Fruit fly (Drosophila melanogaster) whole organism, embryonic: ENCODE results near the gene CG5805.

ENCODE experiments used
- Abd-B ChIP-seq: fragments of 200-800 bp; sonication (Bioruptor generic); optimal IDR thresholded peaks from 2 replicates; lab custom pipeline; 2018; ENCODE audit warnings: missing biosample characterization, mild to moderate bottlenecking, missing genetic modification characterization, moderate library complexity
- Atf-2 ChIP-seq: fragments of 200-800 bp; sonication (Bioruptor generic); optimal IDR thresholded peaks from 2 replicates; lab custom pipeline; 2016; ENCODE audit warnings: missing biosample characterization, missing genetic modification characterization
- CG10431 ChIP-seq: fragments of 200-800 bp; sonication (Bioruptor generic); optimal IDR thresholded peaks from 3 replicates; lab custom pipeline; 2018; ENCODE audit warnings: missing biosample characterization, mild to moderate bottlenecking, missing genetic modification characterization
- CG10959 ChIP-seq: fragments of 200-800 bp; sonication (Bioruptor generic); IDR thresholded peaks from 2 replicates; pipeline ENCODE4 v1.3.6; 2022; ENCODE audit warnings: missing biosample characterization, missing genetic modification characterization
- CG11398 ChIP-seq: fragments of 200-800 bp; sonication (Bioruptor generic); optimal IDR thresholded peaks from 2 replicates; lab custom pipeline; 2016; ENCODE audit warnings: missing biosample characterization, missing genetic modification characterization
- CG12942 ChIP-seq: fragments of 200-800 bp; sonication (Bioruptor generic); optimal IDR thresholded peaks from 3 replicates; lab custom pipeline; 2016; ENCODE audit warnings: missing biosample characterization, missing genetic modification characterization
- CG13424 ChIP-seq: fragments of 200-800 bp; sonication (Bioruptor generic); optimal IDR thresholded peaks from 2 replicates; lab custom pipeline; 2019; ENCODE audit warnings: missing biosample characterization, mild to moderate bottlenecking, missing genetic modification characterization, moderate library complexity
- CG15696 ChIP-seq: fragments of 200-800 bp; sonication (Bioruptor generic); optimal IDR thresholded peaks from 2 replicates; lab custom pipeline; 2019; ENCODE audit warnings: missing biosample characterization, mild to moderate bottlenecking, missing genetic modification characterization, moderate library complexity
- CG1647 ChIP-seq: fragments of 200-800 bp; sonication (Bioruptor generic); optimal IDR thresholded peaks from 3 replicates; lab custom pipeline; 2016; ENCODE audit warnings: missing biosample characterization, missing genetic modification characterization
- CG17186 ChIP-seq: fragments of 200-800 bp; sonication (Bioruptor generic); optimal IDR thresholded peaks from 3 replicates; lab custom pipeline; 2017; ENCODE audit warnings: missing biosample characterization, missing genetic modification reagents, missing genetic modification characterization
- CG17568 ChIP-seq: fragments of 200-800 bp; sonication (Bioruptor generic); optimal IDR thresholded peaks from 2 replicates; lab custom pipeline; 2018; ENCODE audit warnings: missing biosample characterization, mild to moderate bottlenecking, missing genetic modification characterization, moderate library complexity
- CG1792 ChIP-seq: fragments of 200-800 bp; sonication (Bioruptor generic); optimal IDR thresholded peaks from 2 replicates; lab custom pipeline; 2016; ENCODE audit warnings: missing biosample characterization, missing genetic modification characterization
- CG2116 ChIP-seq: fragments of 200-800 bp; sonication (Bioruptor generic); optimal IDR thresholded peaks from 3 replicates; lab custom pipeline; 2018; ENCODE audit warnings: missing biosample characterization, mild to moderate bottlenecking, missing genetic modification characterization
- CG31388 ChIP-seq: fragments of 200-800 bp; sonication (Bioruptor generic); optimal IDR thresholded peaks from 2 replicates; lab custom pipeline; 2016; ENCODE audit warnings: missing biosample characterization, missing genetic modification characterization
- CG34422 ChIP-seq: fragments of 200-800 bp; sonication (Bioruptor generic); IDR thresholded peaks from 3 replicates; pipeline ENCODE4 v1.3.6; 2022; ENCODE audit warnings: missing biosample characterization, missing genetic modification characterization
- CG7271 ChIP-seq: fragments of 200-800 bp; sonication (Bioruptor generic); optimal IDR thresholded peaks from 2 replicates; lab custom pipeline; 2018; ENCODE audit warnings: missing biosample characterization, mild to moderate bottlenecking, missing genetic modification characterization, moderate library complexity
- CG7963 ChIP-seq: fragments of 200-800 bp; sonication (Bioruptor generic); IDR thresholded peaks from 3 replicates; pipeline ENCODE4 v1.3.6; 2022; ENCODE audit warnings: missing biosample characterization, missing genetic modification characterization; ENCODE audit not compliant: partially characterized antibody
- CG8388 ChIP-seq: fragments of 200-800 bp; sonication (Bioruptor generic); optimal IDR thresholded peaks from 2 replicates; lab custom pipeline; 2019; ENCODE audit warnings: missing biosample characterization, mild to moderate bottlenecking, missing genetic modification characterization, moderate library complexity
- D19A ChIP-seq: fragments of 200-800 bp; optimal IDR thresholded peaks from 3 replicates; lab custom pipeline; 2019; ENCODE audit warnings: missing biosample characterization, mild to moderate bottlenecking, missing genetic modification characterization, moderate library complexity
- Dad ChIP-seq: fragments of 200-800 bp; sonication (Bioruptor generic); optimal IDR thresholded peaks from 3 replicates; lab custom pipeline; 2016; ENCODE audit warnings: missing biosample characterization, missing genetic modification characterization
- Eip74EF ChIP-seq, 2 experiments: fragments of 200-800 bp in 1 of 2; fragments of >200 bp in 1 of 2; sonication (Bioruptor generic) in 1 of 2; optimal IDR thresholded peaks; 2 replicates each; lab custom pipeline; 2017 to 2019; ENCODE audit warnings: missing biosample characterization in 2 of 2, missing genetic modification characterization in 2 of 2, mild to moderate bottlenecking in 1 of 2, moderate library complexity in 1 of 2
- HLH54F ChIP-seq: fragments of 200-800 bp; sonication (Bioruptor generic); optimal IDR thresholded peaks from 3 replicates; lab custom pipeline; 2016; ENCODE audit warnings: missing biosample characterization, missing genetic modification characterization
- Hand ChIP-seq: fragments of 200-800 bp; sonication (Bioruptor generic); optimal IDR thresholded peaks from 2 replicates; lab custom pipeline; 2017; ENCODE audit warnings: mild to moderate bottlenecking, missing biosample characterization, missing genetic modification reagents, missing genetic modification characterization
- NC2β ChIP-seq: fragments of 200-800 bp; sonication (Bioruptor generic); optimal IDR thresholded peaks from 2 replicates; lab custom pipeline; 2016; ENCODE audit warnings: missing biosample characterization, missing genetic modification characterization
- Nf-YB ChIP-seq: fragments of 200-800 bp; sonication (Bioruptor generic); optimal IDR thresholded peaks from 3 replicates; lab custom pipeline; 2019; ENCODE audit warnings: missing biosample characterization, mild to moderate bottlenecking, missing genetic modification characterization, moderate library complexity
- NfI ChIP-seq: fragments of 200-800 bp; sonication (Bioruptor generic); optimal IDR thresholded peaks from 3 replicates; lab custom pipeline; 2018; ENCODE audit warnings: missing biosample characterization, mild to moderate bottlenecking, missing genetic modification characterization, moderate library complexity
- Pdp1 ChIP-seq, 2 experiments: fragments of 200-800 bp; sonication (Bioruptor generic); optimal IDR thresholded peaks; 3 replicates each; lab custom pipeline; 2016; ENCODE audit warnings: missing biosample characterization in 2 of 2, missing genetic modification characterization in 2 of 2, mild to moderate bottlenecking in 1 of 2, moderate library complexity in 1 of 2
- Sry-β ChIP-seq: fragments of 200-800 bp; sonication (Bioruptor generic); optimal IDR thresholded peaks from 2 replicates; lab custom pipeline; 2018; ENCODE audit warnings: missing biosample characterization, mild to moderate bottlenecking, missing genetic modification characterization, moderate library complexity
- Sry-δ ChIP-seq: fragments of 200-800 bp; sonication (Bioruptor generic); optimal IDR thresholded peaks from 2 replicates; lab custom pipeline; 2016; ENCODE audit warnings: missing biosample characterization, missing genetic modification characterization
- Ssrp ChIP-seq: fragments of 200-800 bp; sonication (Bioruptor generic); optimal IDR thresholded peaks from 2 replicates; lab custom pipeline; 2018; ENCODE audit warnings: missing biosample characterization, mild to moderate bottlenecking, missing genetic modification characterization, moderate library complexity
- ash1 ChIP-seq: fragments of 200-800 bp; sonication (Bioruptor generic); optimal IDR thresholded peaks from 2 replicates; lab custom pipeline; 2018; ENCODE audit warnings: missing biosample characterization, mild to moderate bottlenecking, missing genetic modification characterization
- ato ChIP-seq: fragments of 200-800 bp; sonication (Bioruptor generic); IDR thresholded peaks from 2 replicates; pipeline ENCODE4 v1.3.6; 2022; ENCODE audit warnings: missing biosample characterization, missing genetic modification characterization; ENCODE audit not compliant: partially characterized antibody
- ci ChIP-seq: fragments of 200-800 bp; sonication (Bioruptor generic); IDR thresholded peaks from 3 replicates; pipeline ENCODE4 v1.3.6; 2022; ENCODE audit warnings: missing biosample characterization, missing genetic modification characterization
- disco-r ChIP-seq: fragments of 200-800 bp; sonication (Bioruptor generic); optimal IDR thresholded peaks from 2 replicates; lab custom pipeline; 2016; ENCODE audit warnings: missing biosample characterization, missing genetic modification characterization
- dpn ChIP-seq, 2 experiments: fragments of 200-800 bp; sonication (Bioruptor generic); optimal IDR thresholded peaks; 3 replicates each; lab custom pipeline; 2016; ENCODE audit warnings: missing biosample characterization in 2 of 2, missing genetic modification characterization in 2 of 2
- emc ChIP-seq: fragments of 200-800 bp; sonication (Bioruptor generic); optimal IDR thresholded peaks from 2 replicates; lab custom pipeline; 2016; ENCODE audit warnings: missing biosample characterization, missing genetic modification characterization
- esg ChIP-seq: fragments of 200-800 bp; sonication (Bioruptor generic); conservative IDR thresholded peaks from 2 replicates; pipeline ENCODE4 v1.3.6; 2022; ENCODE audit warnings: missing biosample characterization, missing genetic modification characterization
- ewg ChIP-seq: fragments of 200-800 bp; sonication (Bioruptor generic); optimal IDR thresholded peaks from 3 replicates; lab custom pipeline; 2017; ENCODE audit warnings: mild to moderate bottlenecking, missing biosample characterization, missing genetic modification reagents, missing genetic modification characterization
- exex ChIP-seq: fragments of 200-800 bp; sonication (Bioruptor generic); optimal IDR thresholded peaks from 4 replicates; lab custom pipeline; 2018; ENCODE audit warnings: missing biosample characterization, mild to moderate bottlenecking, missing genetic modification characterization, moderate library complexity
- fu2 ChIP-seq: fragments of 200-800 bp; sonication (Bioruptor generic); optimal IDR thresholded peaks from 2 replicates; lab custom pipeline; 2016; ENCODE audit warnings: missing biosample characterization, missing genetic modification characterization
- gt ChIP-seq: fragments of 200-800 bp; sonication (Bioruptor generic); IDR thresholded peaks from 2 replicates; pipeline ENCODE4 v1.3.6; 2022; ENCODE audit warnings: missing biosample characterization, missing genetic modification characterization
- hbn ChIP-seq: fragments of 200-800 bp; sonication (Bioruptor generic); IDR thresholded peaks from 2 replicates; pipeline ENCODE4 v1.3.6; 2022; ENCODE audit warnings: missing biosample characterization, missing genetic modification characterization; ENCODE audit not compliant: partially characterized antibody
- lmd ChIP-seq: fragments of 200-800 bp; sonication (Bioruptor generic); IDR thresholded peaks from 2 replicates; pipeline ENCODE4 v1.3.6; 2022; ENCODE audit warnings: missing biosample characterization, missing genetic modification characterization
- lola ChIP-seq, 3 experiments: fragments of >200 bp in 2 of 3; fragments of 200-800 bp in 1 of 3; sonication (Bioruptor generic) in 1 of 3; optimal IDR thresholded peaks; 2 replicates each; lab custom pipeline; 2017 to 2019; ENCODE audit warnings: missing biosample characterization in 3 of 3, missing genetic modification characterization in 3 of 3, mild to moderate bottlenecking in 1 of 3, moderate library complexity in 1 of 3
- odd ChIP-seq: fragments of 200-800 bp; sonication (Bioruptor generic); optimal IDR thresholded peaks from 2 replicates; lab custom pipeline; 2017; ENCODE audit warnings: missing biosample characterization, mild to moderate bottlenecking, missing genetic modification characterization
- tup ChIP-seq: fragments of 200-800 bp; sonication (Bioruptor generic); optimal IDR thresholded peaks from 2 replicates; lab custom pipeline; 2016; ENCODE audit warnings: missing biosample characterization, mild to moderate bottlenecking, missing genetic modification characterization, moderate library complexity
- vfl ChIP-seq: fragments of 200-800 bp; sonication (Bioruptor generic); optimal IDR thresholded peaks from 2 replicates; lab custom pipeline; 2016; ENCODE audit warnings: missing biosample characterization, missing genetic modification characterization
- zfh2 ChIP-seq: fragments of 200-800 bp; sonication (Bioruptor generic); optimal IDR thresholded peaks from 2 replicates; lab custom pipeline; 2016; ENCODE audit warnings: missing biosample characterization, missing genetic modification characterization

CG5805 gene

dm6 chr3R:24809576-24810279, 22.5 kb upstream of the CG5805 start (continued):
- TF ChIP-seq CG12942 (GFP tag; lab: Kevin White, UChicago): no peak
- no peak for TF ChIP-seq Dad (GFP tag; lab: Kevin White, UChicago)
- TF ChIP-seq tup (GFP tag; lab: Kevin White, UChicago): peak; percentile 40
- no peak for TF ChIP-seq fu2 (GFP tag; lab: Kevin White, UChicago)
- TF ChIP-seq exex: peak; percentile 90
- TF ChIP-seq CG15696: peak; percentile 54
- TF ChIP-seq CG17186: no peak
- TF ChIP-seq Abd-B (GFP tag; lab: Kevin White, UChicago): no peak
- no peak for TF ChIP-seq CG10959 (GFP tag; lab: Robert Waterston, UW)
- TF ChIP-seq HLH54F (GFP tag; lab: Kevin White, UChicago): no peak
- TF ChIP-seq hbn (GFP tag; lab: Robert Waterston, UW): no peak
- no peak for TF ChIP-seq gt (GFP tag; lab: Robert Waterston, UW)
- TF ChIP-seq CG34422: no peak
- no peak for TF ChIP-seq NfI
- TF ChIP-seq ewg (GFP tag; lab: Kevin White, UChicago): no peak
- TF ChIP-seq CG1792: no peak
- TF ChIP-seq CG7271: peak; percentile 48
- TF ChIP-seq vfl (GFP tag; lab: Kevin White, UChicago): no peak
- no peak for TF ChIP-seq odd (GFP tag; lab: Kevin White, UChicago)
- no peak for TF ChIP-seq CG1647
- TF ChIP-seq Nf-YB: peak; percentile 35
- TF ChIP-seq CG8388 (GFP tag; lab: Kevin White, UChicago): peak; percentile 40
- no peak for TF ChIP-seq NC2β (GFP tag; lab: Kevin White, UChicago)
- TF ChIP-seq disco-r (GFP tag; lab: Kevin White, UChicago): no peak
- TF ChIP-seq CG17568 (GFP tag; lab: Kevin White, UChicago): no peak
- TF ChIP-seq Atf-2 (GFP tag; lab: Kevin White, UChicago): no peak
- no peak for TF ChIP-seq ash1 (GFP tag; lab: Kevin White, UChicago)
- TF ChIP-seq Hand: no peak
- TF ChIP-seq ci (GFP tag; lab: Robert Waterston, UW): 0 out of 3 replicates have a peak, but pooled peaks have one; percentile 37
- no peak for TF ChIP-seq emc (GFP tag; lab: Kevin White, UChicago)
- TF ChIP-seq zfh2: no peak
- TF ChIP-seq Eip74EF (GFP tag; optimal IDR thresholded peaks at IDR 0.05; lab: Kevin White, UChicago): peak in 1 of 2 experiments; percentile 28
- no peak for TF ChIP-seq dpn (GFP tag; optimal IDR thresholded peaks at IDR 0.05; lab: Kevin White, UChicago)
- no peak for TF ChIP-seq CG31388
- no peak for TF ChIP-seq ato (GFP tag; lab: Robert Waterston, UW)
- TF ChIP-seq lmd: no peak
- TF ChIP-seq Sry-β: peak; percentile 31
- TF ChIP-seq D19A (tag; lab: Kevin White, UChicago): no peak
- peak; percentile 54 for TF ChIP-seq CG13424 (tag; lab: Kevin White, UChicago)
- no peak for TF ChIP-seq esg (GFP tag; lab: Robert Waterston, UW)
- no peak for TF ChIP-seq CG7963 (GFP tag; lab: Robert Waterston, UW)
- no peak for TF ChIP-seq Ssrp
- no peak for TF ChIP-seq Sry-δ
- TF ChIP-seq CG2116 (GFP tag; lab: Kevin White, UChicago): peak; percentile 15
- TF ChIP-seq lola (GFP tag; optimal IDR thresholded peaks at IDR 0.05; lab: Kevin White, UChicago): peak in 1 of 3 experiments; percentile 2
- peak in 1 of 2 experiments; percentile 71 for TF ChIP-seq Pdp1 (GFP tag; optimal IDR thresholded peaks at IDR 0.05; lab: Kevin White, UChicago)
- TF ChIP-seq CG10431 (GFP tag; lab: Kevin White, UChicago): peak; percentile 44
- TF ChIP-seq CG11398 (GFP tag; lab: Kevin White, UChicago): no peak
